Fruit fly (Drosophila melanogaster) whole organism, embryonic: ENCODE results near the gene RacGAP84C.

Experiments
- Bgb ChIP-seq: fragments of 200-800 bp; sonication (Bioruptor generic); IDR thresholded peaks from 2 replicates; pipeline ENCODE4 v1.3.6; 2022; ENCODE audit warnings: missing biosample characterization, missing genetic modification characterization; ENCODE audit not compliant: partially characterized antibody
- CG10321 ChIP-seq: fragments of 200-800 bp; sonication (Bioruptor generic); IDR thresholded peaks from 2 replicates; pipeline ENCODE4 v1.3.6; 2022; ENCODE audit warnings: missing biosample characterization, missing genetic modification characterization
- CG10543 ChIP-seq: fragments of 200-800 bp; sonication (Bioruptor generic); optimal IDR thresholded peaks from 3 replicates; lab custom pipeline; 2017; ENCODE audit warnings: missing biosample characterization, mild to moderate bottlenecking, missing genetic modification characterization, moderate library complexity
- CG12219 ChIP-seq: fragments of 200-800 bp; sonication (Bioruptor generic); optimal IDR thresholded peaks from 3 replicates; lab custom pipeline; 2018; ENCODE audit warnings: missing biosample characterization, mild to moderate bottlenecking, missing genetic modification characterization
- CG12659 ChIP-seq: fragments of 200-800 bp; sonication (Bioruptor generic); optimal IDR thresholded peaks from 3 replicates; lab custom pipeline; 2017; ENCODE audit warnings: mild to moderate bottlenecking, missing biosample characterization, missing genetic modification reagents, missing genetic modification characterization
- CG12769 ChIP-seq: fragments of 200-800 bp; sonication (Bioruptor generic); optimal IDR thresholded peaks from 2 replicates; lab custom pipeline; 2019; ENCODE audit warnings: missing biosample characterization, mild to moderate bottlenecking, missing genetic modification characterization, moderate library complexity
- CG13287 ChIP-seq: fragments of 200-800 bp; sonication (Bioruptor generic); IDR thresholded peaks from 2 replicates; pipeline ENCODE4 v1.3.6; 2022; ENCODE audit warnings: missing biosample characterization, missing genetic modification characterization; ENCODE audit not compliant: partially characterized antibody
- CG2202 ChIP-seq: fragments of 200-800 bp; sonication (Bioruptor generic); optimal IDR thresholded peaks from 2 replicates; lab custom pipeline; 2018; ENCODE audit warnings: missing biosample characterization, mild to moderate bottlenecking, missing genetic modification characterization
- CG2678 ChIP-seq: fragments of 200-800 bp; sonication (Bioruptor generic); optimal IDR thresholded peaks from 3 replicates; lab custom pipeline; 2019; ENCODE audit warnings: missing biosample characterization, mild to moderate bottlenecking, missing genetic modification characterization, moderate library complexity
- CG3065 ChIP-seq: fragments of 200-800 bp; sonication (Bioruptor generic); optimal IDR thresholded peaks from 2 replicates; lab custom pipeline; 2016; ENCODE audit warnings: missing biosample characterization, missing genetic modification characterization
- CG3163 ChIP-seq: fragments of 200-800 bp; sonication (Bioruptor generic); optimal IDR thresholded peaks from 3 replicates; lab custom pipeline; 2016; ENCODE audit warnings: missing biosample characterization, missing genetic modification characterization
- CG32532 ChIP-seq: fragments of 200-800 bp; sonication (Bioruptor generic); IDR thresholded peaks from 2 replicates; pipeline ENCODE4 v1.3.6; 2022; ENCODE audit warnings: missing biosample characterization, missing genetic modification characterization
- CG3407 ChIP-seq: fragments of 200-800 bp; sonication (Bioruptor generic); optimal IDR thresholded peaks from 2 replicates; lab custom pipeline; 2018; ENCODE audit warnings: missing biosample characterization, mild to moderate bottlenecking, missing genetic modification characterization
- CG3838 ChIP-seq: fragments of 200-800 bp; sonication (Bioruptor generic); optimal IDR thresholded peaks from 3 replicates; lab custom pipeline; 2016; ENCODE audit warnings: missing biosample characterization, missing genetic modification characterization
- CG9215 ChIP-seq: fragments of 200-800 bp; sonication (Bioruptor generic); IDR thresholded peaks from 2 replicates; pipeline ENCODE4 v1.3.6; 2022; ENCODE audit warnings: missing biosample characterization, missing genetic modification characterization
- CG9932 ChIP-seq: fragments of 200-800 bp; sonication (Bioruptor generic); IDR thresholded peaks from 2 replicates; pipeline ENCODE4 v1.3.6; 2022; ENCODE audit warnings: missing biosample characterization, missing genetic modification characterization
- CTCF ChIP-seq: fragments of 200-800 bp; sonication (Bioruptor generic); optimal IDR thresholded peaks from 2 replicates; lab custom pipeline; 2017; ENCODE audit warnings: missing biosample characterization, mild to moderate bottlenecking, missing genetic modification characterization, moderate library complexity
- Deaf1 ChIP-seq: fragments of 200-800 bp; optimal IDR thresholded peaks from 3 replicates; lab custom pipeline; 2019; ENCODE audit warnings: missing biosample characterization, mild to moderate bottlenecking, missing genetic modification characterization, moderate library complexity
- Drgx ChIP-seq: fragments of 200-800 bp; sonication (Bioruptor generic); IDR thresholded peaks from 2 replicates; pipeline ENCODE4 v1.3.6; 2022; ENCODE audit warnings: missing biosample characterization, missing genetic modification characterization
- Fer2 ChIP-seq: fragments of 200-800 bp; sonication (Bioruptor generic); optimal IDR thresholded peaks from 2 replicates; lab custom pipeline; 2018; ENCODE audit warnings: missing biosample characterization, mild to moderate bottlenecking, missing genetic modification characterization, moderate library complexity
- GATAe ChIP-seq: fragments of 200-800 bp; sonication (Bioruptor generic); conservative IDR thresholded peaks from 2 replicates; pipeline ENCODE4 v1.3.6; 2022; ENCODE audit warnings: missing biosample characterization, missing genetic modification characterization
- H2.0 ChIP-seq: fragments of 200-800 bp; sonication (Bioruptor generic); IDR thresholded peaks from 2 replicates; pipeline ENCODE4 v1.3.6; 2022; ENCODE audit warnings: missing biosample characterization, missing genetic modification characterization
- HLH3B ChIP-seq: fragments of 200-800 bp; sonication (Bioruptor generic); IDR thresholded peaks from 2 replicates; pipeline ENCODE4 v1.3.6; 2022; ENCODE audit warnings: missing biosample characterization, missing genetic modification characterization
- HLH4C ChIP-seq: fragments of 200-800 bp; sonication (Bioruptor generic); IDR thresholded peaks from 3 replicates; pipeline ENCODE4 v1.3.6; 2022; ENCODE audit warnings: missing biosample characterization, missing genetic modification characterization; ENCODE audit not compliant: partially characterized antibody
- Lhr ChIP-seq: fragments of 200-800 bp; sonication (Bioruptor generic); optimal IDR thresholded peaks from 3 replicates; lab custom pipeline; 2017; ENCODE audit warnings: mild to moderate bottlenecking, missing biosample characterization, missing genetic modification reagents, missing genetic modification characterization
- Max ChIP-seq: fragments of 200-800 bp; sonication (Bioruptor generic); optimal IDR thresholded peaks from 2 replicates; lab custom pipeline; 2016; ENCODE audit warnings: missing biosample characterization, mild to moderate bottlenecking, missing genetic modification characterization
- Nf-YB ChIP-seq: fragments of 200-800 bp; sonication (Bioruptor generic); optimal IDR thresholded peaks from 3 replicates; lab custom pipeline; 2019; ENCODE audit warnings: missing biosample characterization, mild to moderate bottlenecking, missing genetic modification characterization, moderate library complexity
- Nf-YC ChIP-seq: fragments of 200-800 bp; optimal IDR thresholded peaks from 3 replicates; lab custom pipeline; 2019; ENCODE audit warnings: missing biosample characterization, mild to moderate bottlenecking, missing genetic modification characterization, moderate library complexity
- Trl ChIP-seq, 3 experiments: fragments of >200 bp in 2 of 3; fragments of 200-800 bp in 1 of 3; sonication (Bioruptor generic) in 1 of 3; optimal IDR thresholded peaks; 2 replicates in 1 of 3; 3 replicates in 2 of 3; lab custom pipeline; 2016 to 2017; ENCODE audit warnings: missing biosample characterization in 1 of 3, missing genetic modification characterization in 1 of 3
- ab ChIP-seq: fragments of 200-800 bp; sonication (Bioruptor generic); optimal IDR thresholded peaks from 2 replicates; lab custom pipeline; 2016; ENCODE audit warnings: missing biosample characterization, missing genetic modification characterization
- bab2 ChIP-seq: fragments of 200-800 bp; sonication (Bioruptor generic); optimal IDR thresholded peaks from 2 replicates; lab custom pipeline; 2016; ENCODE audit warnings: missing biosample characterization, missing genetic modification characterization
- chinmo ChIP-seq: fragments of 200-800 bp; sonication (Bioruptor generic); IDR thresholded peaks from 4 replicates; pipeline ENCODE4 v1.3.6; 2022; ENCODE audit warnings: missing biosample characterization, missing genetic modification characterization; ENCODE audit not compliant: partially characterized antibody
- crp ChIP-seq, 2 experiments: fragments of 200-800 bp; sonication (Bioruptor generic); optimal IDR thresholded peaks; 2 replicates in 1 of 2; 3 replicates in 1 of 2; lab custom pipeline; 2017; ENCODE audit warnings: missing biosample characterization in 2 of 2, missing genetic modification characterization in 2 of 2, mild to moderate bottlenecking in 1 of 2, moderate library complexity in 1 of 2
- ewg ChIP-seq: fragments of 200-800 bp; sonication (Bioruptor generic); optimal IDR thresholded peaks from 3 replicates; lab custom pipeline; 2017; ENCODE audit warnings: mild to moderate bottlenecking, missing biosample characterization, missing genetic modification reagents, missing genetic modification characterization
- ftz-f1 ChIP-seq: fragments of 200-800 bp; sonication (Bioruptor generic); optimal IDR thresholded peaks from 2 replicates; lab custom pipeline; 2016; ENCODE audit warnings: missing biosample characterization, missing genetic modification characterization
- jing ChIP-seq: fragments of 200-800 bp; sonication (Bioruptor generic); optimal IDR thresholded peaks from 2 replicates; lab custom pipeline; 2018; ENCODE audit warnings: missing biosample characterization, mild to moderate bottlenecking, missing genetic modification characterization
- lmd ChIP-seq: fragments of 200-800 bp; sonication (Bioruptor generic); IDR thresholded peaks from 2 replicates; pipeline ENCODE4 v1.3.6; 2022; ENCODE audit warnings: missing biosample characterization, missing genetic modification characterization
- nom ChIP-seq: fragments of 200-800 bp; sonication (Bioruptor generic); optimal IDR thresholded peaks from 2 replicates; lab custom pipeline; 2017; ENCODE audit warnings: missing biosample characterization, missing genetic modification characterization, mild to moderate bottlenecking, moderate library complexity, missing genetic modification reagents
- org-1 ChIP-seq: fragments of 200-800 bp; sonication (Bioruptor generic); optimal IDR thresholded peaks from 2 replicates; lab custom pipeline; 2017; ENCODE audit warnings: missing biosample characterization, missing genetic modification characterization
- pb ChIP-seq: fragments of 200-800 bp; sonication (Bioruptor generic); optimal IDR thresholded peaks from 3 replicates; lab custom pipeline; 2016; ENCODE audit warnings: missing biosample characterization, missing genetic modification characterization
- scrt ChIP-seq: fragments of 200-800 bp; sonication (Bioruptor generic); optimal IDR thresholded peaks from 2 replicates; lab custom pipeline; 2018; ENCODE audit warnings: missing biosample characterization, mild to moderate bottlenecking, missing genetic modification characterization, moderate library complexity
- sens ChIP-seq: fragments of 200-800 bp; sonication (Bioruptor generic); peaks from one replicate; lab custom pipeline; 2016; ENCODE audit warnings: missing biosample characterization, missing genetic modification characterization
- slp2 ChIP-seq: fragments of 200-800 bp; sonication (Bioruptor generic); optimal IDR thresholded peaks from 2 replicates; lab custom pipeline; 2016; ENCODE audit warnings: missing biosample characterization, missing genetic modification characterization
- sqz ChIP-seq: fragments of 200-800 bp; sonication (Bioruptor generic); optimal IDR thresholded peaks from 3 replicates; lab custom pipeline; 2018; ENCODE audit warnings: missing biosample characterization, mild to moderate bottlenecking, missing genetic modification characterization
- toy ChIP-seq: fragments of 200-800 bp; sonication (Bioruptor generic); IDR thresholded peaks from 2 replicates; pipeline ENCODE4 v1.3.6; 2022; ENCODE audit warnings: missing biosample characterization, missing genetic modification characterization
- z ChIP-seq: fragments of 200-800 bp; sonication (Bioruptor generic); IDR thresholded peaks from 3 replicates; pipeline ENCODE4 v1.3.6; 2022; ENCODE audit warnings: missing biosample characterization, missing genetic modification characterization
- zen2 ChIP-seq: fragments of 200-800 bp; sonication (Bioruptor generic); IDR thresholded peaks from 3 replicates; pipeline ENCODE4 v1.3.6; 2022; ENCODE audit warnings: missing biosample characterization, missing genetic modification characterization; ENCODE audit not compliant: partially characterized antibody

The RacGAP84C gene

dm6 chr3R:7306539-7307192 is 20.9 kb downstream of the RacGAP84C start:
- TF ChIP-seq Trl (optimal IDR thresholded peaks at IDR 0.05; lab: Kevin White, UChicago) (peak; percentile 63 to 69), Trl (GFP tag; optimal IDR thresholded peaks at IDR 0.05; lab: Kevin White, UChicago) (no peak), z (peak; percentile 92), sqz (peak; percentile 23), Drgx (GFP tag; lab: Robert Waterston, UW) (no peak), CG3163 (GFP tag; lab: Kevin White, UChicago) (peak; percentile 91), zen2 (GFP tag; lab: Robert Waterston, UW) (peak; percentile 48; the same call in 1 of the 3 replicates), scrt (peak; percentile 82), CG13287 (GFP tag; lab: Robert Waterston, UW) (peak; percentile 19; the same call in 1 of the 2 replicates), HLH4C (GFP tag; lab: Robert Waterston, UW) (0 out of 3 replicates have a peak, but pooled peaks have one; percentile 7), jing (GFP tag; lab: Kevin White, UChicago) (no peak), org-1 (GFP tag; lab: Kevin White, UChicago) (no peak), Nf-YB (GFP tag; lab: Kevin White, UChicago) (peak; percentile 94), CG32532 (GFP tag; lab: Robert Waterston, UW) (0 out of 2 replicates have a peak, but pooled peaks have one; percentile 10), Nf-YC (peak; percentile 95)

dm6 chr3R:7309579-7310037 is 23.8 kb downstream of the RacGAP84C start, which contains the start of gene rn:
rn (minus strand) TSS chr3R:7309629.
- TF ChIP-seq pb (GFP tag; lab: Kevin White, UChicago) = no peak
- peak; percentile 92 for TF ChIP-seq z
- no peak for TF ChIP-seq CG10543 (GFP tag; lab: Kevin White, UChicago)
- TF ChIP-seq sqz = peak; percentile 20
- peak; percentile 75 for TF ChIP-seq CG10321 (GFP tag; lab: Robert Waterston, UW)
- no peak for TF ChIP-seq H2.0 (GFP tag; lab: Robert Waterston, UW)
- TF ChIP-seq CG3163 (GFP tag; lab: Kevin White, UChicago) = peak; percentile 75
- no peak for TF ChIP-seq CG12219 (GFP tag; lab: Kevin White, UChicago)
- no peak for TF ChIP-seq sens (GFP tag; lab: Kevin White, UChicago)
- TF ChIP-seq toy (GFP tag; lab: Robert Waterston, UW) = no peak
- no peak for TF ChIP-seq CG3065 (GFP tag; lab: Kevin White, UChicago)
- TF ChIP-seq CTCF (GFP tag; lab: Kevin White, UChicago) = no peak
- no peak for TF ChIP-seq CG12769 (tag; lab: Kevin White, UChicago)
- 0 out of 2 replicates have a peak, but pooled peaks have one; percentile 43 for TF ChIP-seq Drgx (GFP tag; lab: Robert Waterston, UW)
- no peak for TF ChIP-seq crp (GFP tag; optimal IDR thresholded peaks at IDR 0.05; lab: Kevin White, UChicago)
- no peak for TF ChIP-seq CG9215 (GFP tag; lab: Robert Waterston, UW)
- no peak for TF ChIP-seq CG2678 (tag; lab: Kevin White, UChicago)
- TF ChIP-seq CG2202 (tag; lab: Kevin White, UChicago) = no peak
- no peak for TF ChIP-seq CG3838 (GFP tag; lab: Kevin White, UChicago)
- TF ChIP-seq Lhr (GFP tag; lab: Kevin White, UChicago) = no peak
- no peak for TF ChIP-seq bab2 (GFP tag; lab: Kevin White, UChicago)
- TF ChIP-seq ab (GFP tag; lab: Kevin White, UChicago) = no peak
- 0 out of 2 replicates have a peak, but pooled peaks have one; percentile 16 for TF ChIP-seq CG9932 (GFP tag; lab: Robert Waterston, UW)
- TF ChIP-seq lmd (GFP tag; lab: Robert Waterston, UW) = no peak
- no peak for TF ChIP-seq ftz-f1
- TF ChIP-seq chinmo (GFP tag; lab: Robert Waterston, UW) = 0 out of 4 replicates have a peak, but pooled peaks have one; percentile 36
- no peak for TF ChIP-seq Max (GFP tag; lab: Kevin White, UChicago)
- TF ChIP-seq slp2 = no peak
- TF ChIP-seq CG12659 (GFP tag; lab: Kevin White, UChicago) = no peak
- no peak for TF ChIP-seq CG3407
- TF ChIP-seq ewg (GFP tag; lab: Kevin White, UChicago) = peak; percentile 92
- no peak for TF ChIP-seq HLH3B (GFP tag; lab: Robert Waterston, UW)
- TF ChIP-seq nom (GFP tag; lab: Kevin White, UChicago) = peak; percentile 51
- no peak for TF ChIP-seq Bgb (GFP tag; lab: Robert Waterston, UW)
- peak; percentile 32 for TF ChIP-seq Deaf1
- TF ChIP-seq GATAe (GFP tag; lab: Robert Waterston, UW) = no peak
- no peak for TF ChIP-seq Fer2 (tag; lab: Kevin White, UChicago)
